Fruit fly (Drosophila melanogaster) whole organism, embryonic: ENCODE results near the gene CHES-1-like.

Source experiments
- Bdp1 ChIP-seq: fragments of 200-800 bp; sonication (Bioruptor generic); optimal IDR thresholded peaks from 3 replicates; lab custom pipeline; 2016; ENCODE audit warnings: missing biosample characterization, missing genetic modification characterization
- CG11695 ChIP-seq: fragments of 200-800 bp; sonication (Bioruptor generic); IDR thresholded peaks from 3 replicates; pipeline ENCODE4 v1.3.6; 2022; ENCODE audit warnings: missing biosample characterization, missing genetic modification characterization
- CG12942 ChIP-seq: fragments of 200-800 bp; sonication (Bioruptor generic); optimal IDR thresholded peaks from 3 replicates; lab custom pipeline; 2016; ENCODE audit warnings: missing biosample characterization, missing genetic modification characterization
- CG13296 ChIP-seq: fragments of 200-800 bp; sonication (Bioruptor generic); optimal IDR thresholded peaks from 3 replicates; lab custom pipeline; 2018; ENCODE audit warnings: missing biosample characterization, mild to moderate bottlenecking, missing genetic modification characterization
- CG15011 ChIP-seq: fragments of 200-800 bp; sonication (Bioruptor generic); optimal IDR thresholded peaks from 3 replicates; lab custom pipeline; 2018; ENCODE audit warnings: missing biosample characterization, mild to moderate bottlenecking, missing genetic modification characterization
- CG15479 ChIP-seq: fragments of 200-800 bp; sonication (Bioruptor generic); optimal IDR thresholded peaks from 3 replicates; lab custom pipeline; 2019; ENCODE audit warnings: missing biosample characterization, mild to moderate bottlenecking, missing genetic modification characterization, moderate library complexity
- CG15514 ChIP-seq: fragments of 200-800 bp; sonication (Bioruptor generic); optimal IDR thresholded peaks from 3 replicates; lab custom pipeline; 2017; ENCODE audit warnings: missing biosample characterization, missing genetic modification characterization, mild to moderate bottlenecking, moderate library complexity, missing genetic modification reagents
- CG18262 ChIP-seq: fragments of 200-800 bp; optimal IDR thresholded peaks from 3 replicates; lab custom pipeline; 2019; ENCODE audit warnings: missing biosample characterization, mild to moderate bottlenecking, missing genetic modification characterization, moderate library complexity
- CG2202 ChIP-seq: fragments of 200-800 bp; sonication (Bioruptor generic); optimal IDR thresholded peaks from 2 replicates; lab custom pipeline; 2018; ENCODE audit warnings: missing biosample characterization, mild to moderate bottlenecking, missing genetic modification characterization
- CG3995 ChIP-seq: fragments of 200-800 bp; sonication (Bioruptor generic); optimal IDR thresholded peaks from 3 replicates; lab custom pipeline; 2016; ENCODE audit warnings: missing biosample characterization, missing genetic modification characterization
- CG4424 ChIP-seq: fragments of 200-800 bp; sonication (Bioruptor generic); optimal IDR thresholded peaks from 3 replicates; lab custom pipeline; 2016; ENCODE audit warnings: missing biosample characterization, missing genetic modification characterization
- CG6813 ChIP-seq: fragments of 200-800 bp; sonication (Bioruptor generic); optimal IDR thresholded peaks from 2 replicates; lab custom pipeline; 2017; ENCODE audit warnings: missing biosample characterization, missing genetic modification characterization, mild to moderate bottlenecking, moderate library complexity, missing genetic modification reagents
- CG7372 ChIP-seq: fragments of 200-800 bp; sonication (Bioruptor generic); IDR thresholded peaks from 2 replicates; pipeline ENCODE4 v1.3.6; 2022; ENCODE audit warnings: missing biosample characterization, missing genetic modification characterization
- CG8924 ChIP-seq: fragments of 200-800 bp; optimal IDR thresholded peaks from 3 replicates; lab custom pipeline; 2019; ENCODE audit warnings: missing biosample characterization, mild to moderate bottlenecking, missing genetic modification characterization, moderate library complexity
- Camta ChIP-seq: fragments of 200-800 bp; sonication (Bioruptor generic); optimal IDR thresholded peaks from 2 replicates; lab custom pipeline; 2016; ENCODE audit warnings: missing biosample characterization, missing genetic modification characterization
- CrebB ChIP-seq: fragments of 200-800 bp; sonication (Bioruptor generic); optimal IDR thresholded peaks from 3 replicates; lab custom pipeline; 2018; ENCODE audit warnings: missing biosample characterization, mild to moderate bottlenecking, missing genetic modification characterization
- D19A ChIP-seq: fragments of 200-800 bp; optimal IDR thresholded peaks from 3 replicates; lab custom pipeline; 2019; ENCODE audit warnings: missing biosample characterization, mild to moderate bottlenecking, missing genetic modification characterization, moderate library complexity
- D19B ChIP-seq: fragments of 200-800 bp; sonication (Bioruptor generic); optimal IDR thresholded peaks from 2 replicates; lab custom pipeline; 2017; ENCODE audit warnings: missing biosample characterization, mild to moderate bottlenecking, missing genetic modification characterization
- Dbx ChIP-seq: fragments of 200-800 bp; sonication (Bioruptor generic); IDR thresholded peaks from 3 replicates; pipeline ENCODE4 v1.3.6; 2022; ENCODE audit warnings: missing biosample characterization, missing genetic modification characterization
- HHEX ChIP-seq: fragments of 200-800 bp; sonication (Bioruptor generic); optimal IDR thresholded peaks from 3 replicates; lab custom pipeline; 2017; ENCODE audit warnings: missing biosample characterization, mild to moderate bottlenecking, missing genetic modification characterization, missing genetic modification reagents
- NC2β ChIP-seq: fragments of 200-800 bp; sonication (Bioruptor generic); optimal IDR thresholded peaks from 2 replicates; lab custom pipeline; 2016; ENCODE audit warnings: missing biosample characterization, missing genetic modification characterization
- Ssrp ChIP-seq: fragments of 200-800 bp; sonication (Bioruptor generic); optimal IDR thresholded peaks from 2 replicates; lab custom pipeline; 2018; ENCODE audit warnings: missing biosample characterization, mild to moderate bottlenecking, missing genetic modification characterization, moderate library complexity
- ab ChIP-seq: fragments of 200-800 bp; sonication (Bioruptor generic); optimal IDR thresholded peaks from 2 replicates; lab custom pipeline; 2016; ENCODE audit warnings: missing biosample characterization, missing genetic modification characterization
- al ChIP-seq: fragments of 200-800 bp; sonication (Bioruptor generic); IDR thresholded peaks from 2 replicates; pipeline ENCODE4 v1.3.6; 2022; ENCODE audit warnings: missing biosample characterization, missing genetic modification characterization
- ap ChIP-seq: fragments of 200-800 bp; sonication (Bioruptor generic); IDR thresholded peaks from 2 replicates; pipeline ENCODE4 v1.3.6; 2022; ENCODE audit warnings: missing biosample characterization, missing genetic modification characterization
- ato ChIP-seq: fragments of 200-800 bp; sonication (Bioruptor generic); IDR thresholded peaks from 2 replicates; pipeline ENCODE4 v1.3.6; 2022; ENCODE audit warnings: missing biosample characterization, missing genetic modification characterization; ENCODE audit not compliant: partially characterized antibody
- caup ChIP-seq: fragments of 200-800 bp; sonication (Bioruptor generic); optimal IDR thresholded peaks from 3 replicates; lab custom pipeline; 2017; ENCODE audit warnings: missing biosample characterization, mild to moderate bottlenecking, missing genetic modification characterization, moderate library complexity; ENCODE audit not compliant: severe bottlenecking
- corto ChIP-seq: fragments of 200-800 bp; sonication (Bioruptor generic); optimal IDR thresholded peaks from 2 replicates; lab custom pipeline; 2016; ENCODE audit warnings: missing biosample characterization, mild to moderate bottlenecking, missing genetic modification characterization, moderate library complexity
- croc ChIP-seq: fragments of 200-800 bp; sonication (Bioruptor generic); conservative IDR thresholded peaks from 3 replicates; pipeline ENCODE4 v1.3.6; 2022; ENCODE audit warnings: missing biosample characterization, missing genetic modification characterization
- dpn ChIP-seq, 2 experiments: fragments of 200-800 bp; sonication (Bioruptor generic); optimal IDR thresholded peaks; 3 replicates each; lab custom pipeline; 2016; ENCODE audit warnings: missing biosample characterization in 2 of 2, missing genetic modification characterization in 2 of 2
- esg ChIP-seq: fragments of 200-800 bp; sonication (Bioruptor generic); conservative IDR thresholded peaks from 2 replicates; pipeline ENCODE4 v1.3.6; 2022; ENCODE audit warnings: missing biosample characterization, missing genetic modification characterization
- ftz-f1 ChIP-seq: fragments of 200-800 bp; sonication (Bioruptor generic); optimal IDR thresholded peaks from 2 replicates; lab custom pipeline; 2016; ENCODE audit warnings: missing biosample characterization, missing genetic modification characterization
- gcm2 ChIP-seq: fragments of 200-800 bp; sonication (Bioruptor generic); optimal IDR thresholded peaks from 2 replicates; lab custom pipeline; 2016; ENCODE audit warnings: missing biosample characterization, missing genetic modification characterization
- gro ChIP-seq: fragments of 200-800 bp; sonication (Bioruptor generic); optimal IDR thresholded peaks from 2 replicates; lab custom pipeline; 2016; ENCODE audit warnings: missing biosample characterization, missing genetic modification characterization
- gsb ChIP-seq: fragments of 200-800 bp; sonication (Bioruptor generic); IDR thresholded peaks from 2 replicates; pipeline ENCODE4 v1.3.6; 2022; ENCODE audit warnings: missing biosample characterization, missing genetic modification characterization
- jigr1 ChIP-seq: fragments of 200-800 bp; sonication (Bioruptor generic); IDR thresholded peaks from 3 replicates; pipeline ENCODE4 v1.3.6; 2022; ENCODE audit warnings: missing biosample characterization, missing genetic modification characterization
- lab ChIP-seq: fragments of 200-800 bp; sonication (Bioruptor generic); optimal IDR thresholded peaks from 3 replicates; lab custom pipeline; 2017; ENCODE audit warnings: missing biosample characterization, missing genetic modification characterization, mild to moderate bottlenecking, moderate library complexity, missing genetic modification reagents
- lbe ChIP-seq: fragments of 200-800 bp; sonication (Bioruptor generic); optimal IDR thresholded peaks from 2 replicates; lab custom pipeline; 2016; ENCODE audit warnings: missing biosample characterization, mild to moderate bottlenecking, missing genetic modification characterization
- nmo ChIP-seq: fragments of 200-800 bp; sonication (Bioruptor generic); optimal IDR thresholded peaks from 2 replicates; lab custom pipeline; 2018; ENCODE audit warnings: missing biosample characterization, mild to moderate bottlenecking, missing genetic modification characterization, moderate library complexity
- org-1 ChIP-seq: fragments of 200-800 bp; sonication (Bioruptor generic); optimal IDR thresholded peaks from 2 replicates; lab custom pipeline; 2017; ENCODE audit warnings: missing biosample characterization, missing genetic modification characterization
- rib ChIP-seq: fragments of 200-800 bp; sonication (Bioruptor generic); IDR thresholded peaks from 2 replicates; pipeline ENCODE4 v1.3.6; 2022; ENCODE audit warnings: missing biosample characterization, missing genetic modification characterization
- ro ChIP-seq: fragments of 200-800 bp; sonication (Bioruptor generic); IDR thresholded peaks from 2 replicates; pipeline ENCODE4 v1.3.6; 2022; ENCODE audit warnings: missing biosample characterization, missing genetic modification characterization
- run ChIP-seq: fragments of 200-800 bp; sonication (Bioruptor generic); optimal IDR thresholded peaks from 3 replicates; lab custom pipeline; 2018; ENCODE audit warnings: missing biosample characterization, mild to moderate bottlenecking, missing genetic modification characterization
- so ChIP-seq: fragments of 200-800 bp; sonication (Bioruptor generic); IDR thresholded peaks from 3 replicates; pipeline ENCODE4 v1.3.6; 2022; ENCODE audit warnings: missing biosample characterization, missing genetic modification characterization
- tll ChIP-seq, 2 experiments: fragments of 200-800 bp in 1 of 2; fragments of >200 bp in 1 of 2; sonication (Bioruptor generic) in 1 of 2; optimal IDR thresholded peaks; 2 replicates each; lab custom pipeline; 2017 to 2019; ENCODE audit warnings: missing biosample characterization in 2 of 2, missing genetic modification characterization in 2 of 2, mild to moderate bottlenecking in 1 of 2, moderate library complexity in 1 of 2
- unpg ChIP-seq: fragments of 200-800 bp; sonication (Bioruptor generic); optimal IDR thresholded peaks from 3 replicates; lab custom pipeline; 2018; ENCODE audit warnings: missing biosample characterization, mild to moderate bottlenecking, missing genetic modification characterization, moderate library complexity
- wek ChIP-seq: fragments of 200-800 bp; sonication (Bioruptor generic); optimal IDR thresholded peaks from 3 replicates; lab custom pipeline; 2018; ENCODE audit warnings: missing biosample characterization, mild to moderate bottlenecking, missing genetic modification characterization, moderate library complexity
- wor ChIP-seq: fragments of 200-800 bp; sonication (Bioruptor generic); IDR thresholded peaks from 2 replicates; pipeline ENCODE4 v1.3.6; 2022; ENCODE audit warnings: missing biosample characterization, missing genetic modification characterization

CHES-1-like gene

DNA sequence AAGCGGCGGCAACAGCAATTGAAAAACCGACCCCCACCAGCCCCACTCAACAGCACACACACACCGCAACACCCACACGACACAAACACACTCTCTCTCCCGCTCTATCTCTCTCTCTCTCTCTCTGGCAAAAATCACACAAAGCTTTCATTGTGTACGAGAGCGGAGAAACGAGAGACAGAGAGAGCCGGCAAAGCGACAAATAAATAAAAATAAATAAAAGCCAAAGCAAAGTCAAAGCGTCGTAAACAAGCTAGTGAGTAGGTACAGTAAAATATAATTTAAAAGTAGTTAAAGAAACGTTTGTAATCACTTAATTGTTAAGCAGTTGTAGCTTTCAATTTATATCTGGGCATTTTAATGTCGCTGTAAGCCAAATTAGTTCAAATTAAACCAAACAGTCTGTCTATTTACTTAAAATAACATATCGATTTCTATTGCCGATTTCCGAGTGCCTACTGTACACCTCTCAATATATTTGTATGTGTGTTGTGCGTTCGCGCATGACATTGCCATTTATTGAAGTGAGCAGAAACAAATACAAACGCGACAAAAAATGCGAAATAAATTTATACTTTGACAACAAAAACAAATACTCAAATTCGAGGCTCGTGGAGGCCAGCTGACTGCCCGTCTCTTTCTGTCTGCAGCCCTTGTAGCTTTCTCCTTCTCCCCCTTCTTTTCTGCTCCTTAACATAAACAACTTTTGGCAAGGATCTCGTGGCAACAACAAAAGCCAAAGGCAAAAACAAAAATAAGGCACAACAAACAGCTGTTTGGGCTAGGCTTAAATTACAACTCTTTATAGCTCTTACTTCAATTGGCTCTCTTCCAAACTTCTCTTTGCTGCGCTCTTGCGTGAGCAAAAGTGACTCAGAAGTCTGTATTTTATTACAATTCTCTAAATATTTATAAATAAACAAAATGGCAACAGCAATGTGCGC, 12.2 kb downstream of the CHES-1-like start (continued):
- peak; percentile 62 for TF ChIP-seq CG12942 (GFP tag; lab: Kevin White, UChicago)
- TF ChIP-seq CG7372 (GFP tag; lab: Robert Waterston, UW), result peak; percentile 94
- TF ChIP-seq ab (GFP tag; lab: Kevin White, UChicago), result peak; percentile 74
- TF ChIP-seq unpg (GFP tag; lab: Kevin White, UChicago), result peak; percentile 91
- TF ChIP-seq rib (GFP tag; lab: Robert Waterston, UW), result peak; percentile 95
- TF ChIP-seq CG15479 (GFP tag; lab: Kevin White, UChicago), result no peak
- TF ChIP-seq ato (GFP tag; lab: Robert Waterston, UW), result no peak
- TF ChIP-seq caup (GFP tag; lab: Kevin White, UChicago), result peak; percentile 95
- peak; percentile 91 for TF ChIP-seq CG6813
- TF ChIP-seq CG13296, result peak; percentile 96
- TF ChIP-seq Ssrp (tag; lab: Kevin White, UChicago), result peak; percentile 59
- TF ChIP-seq lbe, result peak; percentile 95
- peak; percentile 54 for TF ChIP-seq croc (GFP tag; lab: Robert Waterston, UW)
- peak; percentile 50 for TF ChIP-seq NC2β (GFP tag; lab: Kevin White, UChicago)
- peak; percentile 76 for TF ChIP-seq corto (GFP tag; lab: Kevin White, UChicago)
- TF ChIP-seq D19A (tag; lab: Kevin White, UChicago), result peak; percentile 79
- TF ChIP-seq nmo (GFP tag; lab: Kevin White, UChicago), result peak; percentile 84
- peak; percentile 95 for TF ChIP-seq Dbx (GFP tag; lab: Robert Waterston, UW)
- peak; percentile 10 for TF ChIP-seq ftz-f1 (GFP tag; lab: Kevin White, UChicago)
- peak; percentile 87 for TF ChIP-seq gcm2 (GFP tag; lab: Kevin White, UChicago)
- no peak for TF ChIP-seq tll (GFP tag; optimal IDR thresholded peaks at IDR 0.05; lab: Kevin White, UChicago)
- peak; percentile 90 for TF ChIP-seq CG15011 (GFP tag; lab: Kevin White, UChicago)
- peak; percentile 91 for TF ChIP-seq CrebB (tag; lab: Kevin White, UChicago)
- peak; percentile 71 for TF ChIP-seq run (tag; lab: Kevin White, UChicago)
- TF ChIP-seq wor (GFP tag; lab: Robert Waterston, UW), result peak; percentile 49; the same call in 1 of the 2 replicates
- peak; percentile 90 for TF ChIP-seq org-1 (GFP tag; lab: Kevin White, UChicago)
- peak; percentile 78 for TF ChIP-seq esg
- peak; percentile 95 for TF ChIP-seq HHEX (GFP tag; lab: Kevin White, UChicago)
- peak; percentile 82 for TF ChIP-seq CG4424
- peak; percentile 94 for TF ChIP-seq CG11695 (GFP tag; lab: Robert Waterston, UW)
- TF ChIP-seq dpn (GFP tag; optimal IDR thresholded peaks at IDR 0.05; lab: Kevin White, UChicago), result peak; percentile 90 to 91
- peak; percentile 89 for TF ChIP-seq so (GFP tag; lab: Robert Waterston, UW)
- peak; percentile 67 for TF ChIP-seq CG3995 (GFP tag; lab: Kevin White, UChicago)
- TF ChIP-seq CG15514 (GFP tag; lab: Kevin White, UChicago), result peak; percentile 90
- peak; percentile 40 for TF ChIP-seq CG2202 (tag; lab: Kevin White, UChicago)
- TF ChIP-seq Camta (GFP tag; lab: Kevin White, UChicago), result peak; percentile 57
- TF ChIP-seq ro, result peak; percentile 39
- peak; percentile 91 for TF ChIP-seq al (GFP tag; lab: Robert Waterston, UW)
- TF ChIP-seq ap (GFP tag; lab: Robert Waterston, UW), result peak; percentile 56; the same call in 1 of the 2 replicates
- TF ChIP-seq D19B (GFP tag; lab: Kevin White, UChicago), result peak; percentile 85
- TF ChIP-seq gro (GFP tag; lab: Kevin White, UChicago), result peak; percentile 92
- TF ChIP-seq CG8924 (tag; lab: Kevin White, UChicago), result peak; percentile 94
- peak; percentile 30 for TF ChIP-seq Bdp1 (GFP tag; lab: Kevin White, UChicago)
- peak; percentile 78 for TF ChIP-seq CG18262
- TF ChIP-seq wek (GFP tag; lab: Kevin White, UChicago), result no peak
- peak; percentile 98 for TF ChIP-seq lab (GFP tag; lab: Kevin White, UChicago)
- TF ChIP-seq gsb, result peak; percentile 88
- TF ChIP-seq jigr1 (GFP tag; lab: Robert Waterston, UW), result no peak
